Worm (Caenorhabditis elegans) whole organism, young adult: ENCODE measurements around the gene srb-13.
"Not testable (repeated sequence)": the region's sequence is repeated elsewhere in the genome, so short reads cannot be mapped to it uniquely, and the experiment has no call there.

Source experiments
- B0035.1 ChIP-seq: sonication (generic microtip); optimal IDR thresholded peaks from 2 replicates; lab custom pipeline; 2016; ENCODE audit warnings: missing genetic modification characterization, mild to moderate bottlenecking, missing compliant biosample characterization, missing genotype, missing genetic modification reagents
- B0261.1 ChIP-seq: sonication (generic microtip); optimal IDR thresholded peaks from 2 replicates; lab custom pipeline; 2016; ENCODE audit warnings: mild to moderate bottlenecking, missing genetic modification characterization, moderate library complexity, missing compliant biosample characterization
- F10E7.11 ChIP-seq: sonication (generic microtip); optimal IDR thresholded peaks from 2 replicates; lab custom pipeline; 2017; ENCODE audit warnings: mild to moderate bottlenecking, missing genetic modification characterization, moderate library complexity, missing compliant biosample characterization
- F23B12.7 ChIP-seq: sonication (generic microtip); optimal IDR thresholded peaks from 2 replicates; lab custom pipeline; 2017; ENCODE audit warnings: missing genetic modification characterization, mild to moderate bottlenecking, missing compliant biosample characterization, antibody characterized with exemption, moderate library complexity; ENCODE audit not compliant: insufficient read depth
- F37B4.10 ChIP-seq: fragments of 200-800 bp; sonication (Bioruptor generic); IDR thresholded peaks from 2 replicates; pipeline ENCODE4 v1.3.6; 2022; ENCODE audit warnings: missing genetic modification characterization, missing compliant biosample characterization
- F39B2.1 ChIP-seq: fragments of 200-800 bp; sonication (Bioruptor generic); IDR thresholded peaks from 2 replicates; pipeline ENCODE4 v1.3.6; 2022; ENCODE audit warnings: missing genetic modification reagents, missing genetic modification characterization, missing compliant biosample characterization
- F52B5.7 ChIP-seq: sonication (generic microtip); optimal IDR thresholded peaks from 2 replicates; lab custom pipeline; 2016; ENCODE audit warnings: mild to moderate bottlenecking, missing genetic modification characterization, missing compliant biosample characterization
- F57A8.1 ChIP-seq: fragments of 200-800 bp; sonication (Bioruptor generic); optimal IDR thresholded peaks from 2 replicates; lab custom pipeline; 2018; ENCODE audit warnings: mild to moderate bottlenecking, missing genetic modification characterization, moderate library complexity, missing compliant biosample characterization
- K11D2.4 ChIP-seq: fragments of 200-800 bp; sonication (Bioruptor generic); IDR thresholded peaks from 2 replicates; pipeline ENCODE4 v1.3.6; 2022; ENCODE audit warnings: missing genetic modification reagents, missing genetic modification characterization, missing compliant biosample characterization
- Y53F4B.3 ChIP-seq: fragments of 200-800 bp; sonication (Bioruptor generic); IDR thresholded peaks from 2 replicates; pipeline ENCODE4 v1.3.6; 2022; ENCODE audit warnings: missing genetic modification reagents, missing genetic modification characterization, missing compliant biosample characterization
- Y53G8AR.9 ChIP-seq: fragments of 200-800 bp; sonication (Bioruptor generic); conservative IDR thresholded peaks from 2 replicates; pipeline ENCODE4 v1.3.6; 2022; ENCODE audit warnings: missing genetic modification reagents, missing genetic modification characterization, missing compliant biosample characterization
- Y67H2A.10 ChIP-seq: fragments of 200-800 bp; sonication (Bioruptor generic); conservative IDR thresholded peaks from 2 replicates; pipeline ENCODE4 v1.3.6; 2022; ENCODE audit warnings: missing genetic modification reagents, missing genetic modification characterization, missing compliant biosample characterization
- Y95B8A.8 ChIP-seq: fragments of 200-800 bp; sonication (Bioruptor generic); IDR thresholded peaks from 2 replicates; pipeline ENCODE4 v1.3.6; 2022; ENCODE audit warnings: missing genetic modification reagents, missing genetic modification characterization, missing compliant biosample characterization
- ZK185.1 ChIP-seq: sonication (generic microtip); optimal IDR thresholded peaks from 2 replicates; lab custom pipeline; 2016; ENCODE audit warnings: mild to moderate bottlenecking, missing genetic modification characterization, missing compliant biosample characterization; ENCODE audit not compliant: poor library complexity, severe bottlenecking
- aptf-3 ChIP-seq: fragments of 200-800 bp; sonication (Bioruptor generic); IDR thresholded peaks from 2 replicates; pipeline ENCODE4 v1.3.6; 2022; ENCODE audit warnings: missing genetic modification characterization, missing compliant biosample characterization
- ccch-3 ChIP-seq: fragments of 200-800 bp; sonication (Bioruptor generic); optimal IDR thresholded peaks from 2 replicates; lab custom pipeline; 2018; ENCODE audit warnings: mild to moderate bottlenecking, missing genetic modification characterization, missing compliant biosample characterization
- cebp-2 ChIP-seq: fragments of 200-800 bp; sonication (Bioruptor generic); IDR thresholded peaks from 2 replicates; pipeline ENCODE4 v1.3.6; 2022; ENCODE audit warnings: missing genetic modification characterization, missing compliant biosample characterization
- ceh-100 ChIP-seq: fragments of 200-800 bp; sonication (Bioruptor generic); IDR thresholded peaks from 2 replicates; pipeline ENCODE4 v1.3.6; 2022; ENCODE audit warnings: missing genetic modification reagents, missing genetic modification characterization, missing compliant biosample characterization
- dox-1 ChIP-seq: fragments of 200-800 bp; sonication (Bioruptor generic); IDR thresholded peaks from 2 replicates; pipeline ENCODE4 v1.3.6; 2022; ENCODE audit warnings: missing genetic modification reagents, missing genetic modification characterization, missing compliant biosample characterization
- egl-18 ChIP-seq: fragments of 200-800 bp; sonication (Bioruptor generic); IDR thresholded peaks from 2 replicates; pipeline ENCODE4 v1.3.6; 2022; ENCODE audit warnings: missing genetic modification reagents, missing genetic modification characterization, missing compliant biosample characterization
- ekl-4 ChIP-seq: fragments of 200-800 bp; sonication (Bioruptor generic); IDR thresholded peaks from 2 replicates; pipeline ENCODE4 v1.3.6; 2022; ENCODE audit warnings: missing genetic modification reagents, missing genetic modification characterization, missing compliant biosample characterization
- hlh-26 ChIP-seq: fragments of 200-800 bp; sonication (Bioruptor generic); conservative IDR thresholded peaks from 2 replicates; pipeline ENCODE4 v1.3.6; 2022; ENCODE audit warnings: missing genetic modification reagents, missing genetic modification characterization, missing compliant biosample characterization
- hsf-1 ChIP-seq: fragments of 200-800 bp; sonication (Bioruptor generic); IDR thresholded peaks from 2 replicates; pipeline ENCODE4 v1.3.6; 2022; ENCODE audit warnings: missing genetic modification reagents, missing genetic modification characterization, missing compliant biosample characterization
- lag-1 ChIP-seq: fragments of 200-800 bp; sonication (Bioruptor generic); IDR thresholded peaks from 2 replicates; pipeline ENCODE4 v1.3.6; 2022; ENCODE audit warnings: missing genetic modification reagents, missing genetic modification characterization, missing compliant biosample characterization
- lir-1 ChIP-seq: fragments of 200-800 bp; sonication (Bioruptor generic); conservative IDR thresholded peaks from 2 replicates; pipeline ENCODE4 v1.3.6; 2022; ENCODE audit warnings: missing genetic modification reagents, missing genetic modification characterization, missing compliant biosample characterization
- lsl-1 ChIP-seq: fragments of 200-800 bp; sonication (Bioruptor generic); optimal IDR thresholded peaks from 2 replicates; lab custom pipeline; 2018; ENCODE audit warnings: mild to moderate bottlenecking, missing genetic modification characterization, moderate library complexity, missing compliant biosample characterization
- madf-10 ChIP-seq: sonication (generic microtip); optimal IDR thresholded peaks from 2 replicates; lab custom pipeline; 2016; ENCODE audit warnings: mild to moderate bottlenecking, missing genetic modification characterization, missing compliant biosample characterization
- madf-8 ChIP-seq: fragments of 200-800 bp; sonication (Bioruptor generic); conservative IDR thresholded peaks from 2 replicates; pipeline ENCODE4 v1.3.6; 2022; ENCODE audit warnings: missing genetic modification reagents, missing genetic modification characterization, missing compliant biosample characterization
- mxl-1 ChIP-seq: sonication (generic microtip); optimal IDR thresholded peaks from 2 replicates; lab custom pipeline; 2016; ENCODE audit warnings: missing genetic modification characterization, missing compliant biosample characterization
- nhr-179 ChIP-seq: sonication (generic microtip); optimal IDR thresholded peaks from 2 replicates; lab custom pipeline; 2016; ENCODE audit warnings: mild to moderate bottlenecking, missing genetic modification characterization, missing compliant biosample characterization
- nhr-27 ChIP-seq: fragments of 200-800 bp; sonication (Bioruptor generic); optimal IDR thresholded peaks from 2 replicates; lab custom pipeline; 2018; ENCODE audit warnings: mild to moderate bottlenecking, missing genetic modification characterization, moderate library complexity, missing compliant biosample characterization
- repo-1 ChIP-seq: sonication (generic microtip); optimal IDR thresholded peaks from 2 replicates; lab custom pipeline; 2017; ENCODE audit warnings: mild to moderate bottlenecking, missing genetic modification characterization, missing compliant biosample characterization
- sea-2 ChIP-seq: fragments of 200-800 bp; sonication (Bioruptor generic); IDR thresholded peaks from 2 replicates; pipeline ENCODE4 v1.3.6; 2022; ENCODE audit warnings: missing genetic modification characterization, missing compliant biosample characterization
- snpc-1.1 ChIP-seq: sonication (generic microtip); optimal IDR thresholded peaks from 2 replicates; lab custom pipeline; 2017; ENCODE audit warnings: missing genetic modification characterization, mild to moderate bottlenecking, missing compliant biosample characterization, antibody characterized with exemption, moderate library complexity, missing genotype, missing genetic modification reagents; ENCODE audit not compliant: insufficient read depth
- somi-1 ChIP-seq: fragments of 200-800 bp; sonication (Bioruptor generic); optimal IDR thresholded peaks from 2 replicates; lab custom pipeline; 2018; ENCODE audit warnings: mild to moderate bottlenecking, missing genetic modification characterization, missing compliant biosample characterization
- tbp1 ChIP-seq: fragments of 200-800 bp; sonication (Bioruptor generic); optimal IDR thresholded peaks from 2 replicates; lab custom pipeline; 2018; ENCODE audit warnings: mild to moderate bottlenecking, missing genetic modification characterization, missing compliant biosample characterization
- unc-130 ChIP-seq: sonication (generic microtip); optimal IDR thresholded peaks from 2 replicates; lab custom pipeline; 2016; ENCODE audit warnings: missing genetic modification reagents, missing genetic modification characterization, missing compliant biosample characterization
- ztf-18 ChIP-seq: sonication (generic microtip); optimal IDR thresholded peaks from 2 replicates; lab custom pipeline; 2016; ENCODE audit warnings: missing genotype, mild to moderate bottlenecking, missing genetic modification characterization, missing compliant biosample characterization
- ztf-25 ChIP-seq: fragments of 200-800 bp; sonication (Bioruptor generic); IDR thresholded peaks from 2 replicates; pipeline ENCODE4 v1.3.6; 2022; ENCODE audit warnings: missing genetic modification reagents, missing genetic modification characterization, missing compliant biosample characterization

The srb-13 gene

ce11 chrII:5158774-5159173 lies 1.3 kb upstream of the srb-13 start, which contains the start of gene F58A6.9:
Gene F58A6.9 (minus strand): TSS chrII:5158874.
- TF ChIP-seq lsl-1; unc-130; egl-18 (GFP tag; lab: Robert Waterston, UW): not testable (repeated sequence)

- TF ChIP-seq Y67H2A.10 (GFP tag; lab: Robert Waterston, UW): no peak
Measured at ce11 chrII:5156983-5157382, 442 bp downstream of the srb-13 start, which contains the start of gene msp-45. Gene msp-45 (minus strand): TSS chrII:5157083.

- no peak for TF ChIP-seq madf-10 (tag; lab: Kevin White, UChicago)
- TF ChIP-seq snpc-1.1: no peak
- TF ChIP-seq ceh-100 (GFP tag; lab: Robert Waterston, UW): no peak
- TF ChIP-seq F10E7.11 (tag; lab: Kevin White, UChicago): no peak
- no peak for TF ChIP-seq Y53G8AR.9
- no peak for TF ChIP-seq repo-1
- no peak for TF ChIP-seq hlh-26
- TF ChIP-seq dox-1 (GFP tag; lab: Robert Waterston, UW): no peak
- no peak for TF ChIP-seq somi-1 (GFP tag; lab: Kevin White, UChicago)
- TF ChIP-seq F39B2.1: no peak
- TF ChIP-seq Y95B8A.8 (GFP tag; lab: Robert Waterston, UW): no peak
- TF ChIP-seq aptf-3 (GFP tag; lab: Robert Waterston, UW): no peak
- no peak for TF ChIP-seq ccch-3 (GFP tag; lab: Kevin White, UChicago)
- TF ChIP-seq egl-18 (GFP tag; lab: Robert Waterston, UW): no peak
- TF ChIP-seq nhr-27: no peak
- no peak for TF ChIP-seq F23B12.7
- no peak for TF ChIP-seq mxl-1
Measured at ce11 chrII:5154540-5154939, 2.9 kb downstream of the srb-13 start, which contains the start of gene srb-12. Gene srb-12 (minus strand): TSS chrII:5154640.

- no peak for TF ChIP-seq nhr-27
- no peak for TF ChIP-seq hsf-1
- no peak for TF ChIP-seq Y53F4B.3 (GFP tag; lab: Robert Waterston, UW)
- no peak for TF ChIP-seq aptf-3 (GFP tag; lab: Robert Waterston, UW)
- TF ChIP-seq F37B4.10 (GFP tag; lab: Robert Waterston, UW): no peak
- no peak for TF ChIP-seq F52B5.7 (tag; lab: Kevin White, UChicago)
- no peak for TF ChIP-seq somi-1 (GFP tag; lab: Kevin White, UChicago)
- no peak for TF ChIP-seq unc-130
- no peak for TF ChIP-seq ZK185.1 (tag; lab: Kevin White, UChicago)
Measured at ce11 chrII:5150829-5151228, 6.6 kb downstream of the srb-13 start, which contains the start of gene srb-16. Gene srb-16 (minus strand): TSS chrII:5150929.

- TF ChIP-seq B0261.1 (tag; lab: Kevin White, UChicago): no peak
- TF ChIP-seq sea-2 (GFP tag; lab: Robert Waterston, UW): no peak
- TF ChIP-seq madf-10 (tag; lab: Kevin White, UChicago): no peak
- no peak for TF ChIP-seq nhr-179
- TF ChIP-seq lir-1: no peak
- no peak for TF ChIP-seq F57A8.1 (GFP tag; lab: Kevin White, UChicago)
- no peak for TF ChIP-seq B0035.1
- TF ChIP-seq ztf-18: no peak
- TF ChIP-seq ekl-4 (GFP tag; lab: Robert Waterston, UW): no peak
- no peak for TF ChIP-seq madf-8
- TF ChIP-seq mxl-1: no peak
- no peak for TF ChIP-seq lag-1 (GFP tag; lab: Robert Waterston, UW)
- TF ChIP-seq ztf-25: no peak
- TF ChIP-seq tbp1 (GFP tag; lab: Kevin White, UChicago): no peak
- no peak for TF ChIP-seq cebp-2
- TF ChIP-seq K11D2.4: no peak
- TF ChIP-seq, all 124 proteins: peak for 0
Measured at ce11 chrII:5148349-5148748, 9.1 kb downstream of the srb-13 start, which contains the start of gene F58A6.5. Gene F58A6.5 (minus strand): TSS chrII:5148449.
